Fruit fly (Drosophila melanogaster) whole organism, pupa: ENCODE results near the gene Rab23.
A peak's percentile ranks its signal among the peaks of the same experiment; 100 is the strongest.

ENCODE experiments used
- CG10348 ChIP-seq: fragments of 200-800 bp; sonication (Bioruptor generic); IDR thresholded peaks from 2 replicates; pipeline ENCODE4 v1.3.6; 2022; ENCODE audit warnings: missing biosample characterization, missing genetic modification characterization
- CG12605 ChIP-seq: fragments of 200-800 bp; sonication (Bioruptor generic); IDR thresholded peaks from 2 replicates; pipeline ENCODE4 v1.3.6; 2022; ENCODE audit warnings: missing biosample characterization, missing genetic modification characterization
- CG13204 ChIP-seq: fragments of 200-800 bp; sonication (Bioruptor generic); optimal IDR thresholded peaks from 2 replicates; lab custom pipeline; 2018; ENCODE audit warnings: missing biosample characterization, mild to moderate bottlenecking, missing genetic modification characterization, moderate library complexity
- CG14655 ChIP-seq: fragments of 200-800 bp; sonication (Bioruptor generic); optimal IDR thresholded peaks from 3 replicates; lab custom pipeline; 2017; ENCODE audit warnings: mild to moderate bottlenecking, missing biosample characterization, missing genetic modification reagents, missing genetic modification characterization
- CG15710 ChIP-seq: fragments of 200-800 bp; sonication (Bioruptor generic); optimal IDR thresholded peaks from 2 replicates; lab custom pipeline; 2018; ENCODE audit warnings: missing biosample characterization, mild to moderate bottlenecking, missing genetic modification characterization, moderate library complexity
- CG17806 ChIP-seq: fragments of 200-800 bp; sonication (Bioruptor generic); optimal IDR thresholded peaks from 2 replicates; lab custom pipeline; 2018; ENCODE audit warnings: missing biosample characterization, mild to moderate bottlenecking, missing genetic modification characterization, moderate library complexity
- CG32121 ChIP-seq: fragments of 200-800 bp; sonication (Bioruptor generic); IDR thresholded peaks from 2 replicates; pipeline ENCODE4 v1.3.6; 2022; ENCODE audit warnings: missing biosample characterization, missing genetic modification characterization
- CG34367 ChIP-seq: fragments of 200-800 bp; sonication (Bioruptor generic); optimal IDR thresholded peaks from 2 replicates; lab custom pipeline; 2018; ENCODE audit warnings: missing biosample characterization, mild to moderate bottlenecking, missing genetic modification characterization
- CG4496 ChIP-seq: fragments of 200-800 bp; sonication (Bioruptor generic); IDR thresholded peaks from 3 replicates; pipeline ENCODE4 v1.3.6; 2022; ENCODE audit warnings: missing biosample characterization, missing genetic modification characterization
- CG8159 ChIP-seq: fragments of 200-800 bp; sonication (Bioruptor generic); optimal IDR thresholded peaks from 3 replicates; lab custom pipeline; 2018; ENCODE audit warnings: missing biosample characterization, mild to moderate bottlenecking, missing genetic modification characterization, moderate library complexity
- CG8301 ChIP-seq: fragments of 200-800 bp; sonication (Bioruptor generic); optimal IDR thresholded peaks from 2 replicates; lab custom pipeline; 2018; ENCODE audit warnings: missing biosample characterization, mild to moderate bottlenecking, missing genetic modification characterization
- CG9948 ChIP-seq: fragments of 200-800 bp; sonication (Bioruptor generic); optimal IDR thresholded peaks from 2 replicates; lab custom pipeline; 2018; ENCODE audit warnings: missing biosample characterization, mild to moderate bottlenecking, missing genetic modification characterization, moderate library complexity
- D1 ChIP-seq: fragments of 200-800 bp; sonication (Bioruptor generic); optimal IDR thresholded peaks from 2 replicates; lab custom pipeline; 2018; ENCODE audit warnings: missing biosample characterization, mild to moderate bottlenecking, missing genetic modification characterization, moderate library complexity
- EcR ChIP-seq: fragments of 200-800 bp; sonication (Bioruptor generic); optimal IDR thresholded peaks from 3 replicates; lab custom pipeline; 2019; ENCODE audit warnings: missing biosample characterization, missing genetic modification characterization, mild to moderate bottlenecking, moderate library complexity, missing genetic modification reagents
- Ets98B ChIP-seq: fragments of 200-800 bp; sonication (Bioruptor generic); IDR thresholded peaks from 2 replicates; pipeline ENCODE4 v1.3.6; 2022; ENCODE audit warnings: missing biosample characterization, missing genetic modification characterization
- Pif1A ChIP-seq: fragments of 200-800 bp; sonication (Bioruptor generic); optimal IDR thresholded peaks from 3 replicates; lab custom pipeline; 2016; ENCODE audit warnings: missing biosample characterization, missing genetic modification characterization
- Pif1B ChIP-seq: fragments of 200-800 bp; sonication (Bioruptor generic); optimal IDR thresholded peaks from 3 replicates; lab custom pipeline; 2016; ENCODE audit warnings: missing biosample characterization, missing genetic modification characterization
- Snoo ChIP-seq: fragments of 200-800 bp; sonication (Bioruptor generic); optimal IDR thresholded peaks from 3 replicates; lab custom pipeline; 2017; ENCODE audit warnings: missing biosample characterization, mild to moderate bottlenecking, missing genetic modification characterization, inconsistent platforms
- fd96Ca ChIP-seq: fragments of 200-800 bp; sonication (Bioruptor generic); IDR thresholded peaks from 3 replicates; pipeline ENCODE4 v1.3.6; 2022; ENCODE audit warnings: missing biosample characterization, missing genetic modification characterization
- gl ChIP-seq: fragments of 200-800 bp; sonication (Bioruptor generic); optimal IDR thresholded peaks from 2 replicates; lab custom pipeline; 2018; ENCODE audit warnings: missing biosample characterization, mild to moderate bottlenecking, missing genetic modification characterization
- rn ChIP-seq: fragments of 200-800 bp; sonication (Bioruptor generic); IDR thresholded peaks from 2 replicates; pipeline ENCODE4 v1.3.6; 2022; ENCODE audit warnings: missing biosample characterization, missing genetic modification characterization

Rab23 gene

DNA sequence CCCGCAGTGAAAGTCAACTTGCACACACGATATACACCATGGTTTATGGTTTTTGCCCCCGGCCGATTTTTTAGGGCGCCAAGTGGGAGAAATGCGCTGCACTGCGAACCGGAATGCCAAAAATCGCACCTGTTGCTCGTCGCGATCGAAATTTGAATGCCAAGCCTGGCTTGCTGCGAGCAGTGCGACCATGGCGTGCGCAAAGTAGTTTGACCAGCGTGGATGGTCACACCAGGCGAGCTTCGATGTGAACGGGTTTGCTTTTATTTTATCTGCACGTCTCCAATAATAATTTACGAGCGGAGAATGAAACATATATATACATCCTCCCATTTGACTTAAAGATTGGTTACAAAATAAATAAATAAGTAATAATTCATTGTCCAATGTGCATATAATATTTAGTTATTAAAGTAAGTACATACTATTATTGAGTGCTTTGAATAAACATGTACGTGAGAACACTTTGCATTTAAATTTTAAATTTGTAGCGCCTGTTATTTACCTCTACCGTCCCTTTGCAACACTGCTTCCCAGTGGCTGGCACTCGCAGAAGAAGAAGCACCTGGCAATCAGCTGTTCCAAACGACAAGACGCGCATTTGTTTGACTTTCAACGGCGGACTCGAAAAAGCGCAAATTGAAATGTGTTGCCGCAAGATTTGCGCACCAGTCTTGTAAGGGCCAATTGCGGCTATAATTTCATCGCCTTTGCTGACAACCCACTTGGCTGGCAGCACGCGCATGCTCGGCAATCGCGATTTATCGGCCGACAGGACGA lies at the start of gene Rab23, which contains the start of gene plx:
Gene Rab23, minus strand, starts transcription at position 166 of the 780 bp plus-strand sequence.
Gene plx, plus strand, starts transcription at position 587 of the 780 bp plus-strand sequence.
- TF ChIP-seq Ets98B (GFP tag; lab: Robert Waterston, UW) (peak; percentile 5; the same call in 1 of the 2 replicates), CG34367 (tag; lab: Kevin White, UChicago) (no peak)

DNA sequence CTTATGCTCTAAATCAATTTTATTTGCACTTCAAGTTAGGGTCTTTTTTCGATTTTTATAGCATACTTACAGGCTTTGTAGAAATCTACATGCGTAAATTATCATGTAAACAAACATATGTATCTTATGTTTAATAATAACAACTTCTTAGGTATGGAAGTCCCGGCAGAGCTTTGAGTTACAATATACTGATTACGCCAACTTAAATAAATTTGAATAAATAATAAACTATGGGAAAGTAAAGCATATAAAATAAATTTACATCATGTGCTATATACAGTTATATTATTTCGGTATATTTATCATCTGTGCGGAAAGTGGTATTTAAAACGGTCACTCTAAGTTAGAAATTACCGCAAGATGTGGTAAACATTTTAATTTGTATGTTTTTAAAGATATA lies 47.9 kb upstream of the Rab23 start, which contains the start of gene CG1239:
Gene CG1239, plus strand, starts transcription at position 333 of the 400 bp plus-strand sequence.
- no peak for TF ChIP-seq CG12605 (GFP tag; lab: Robert Waterston, UW)
- no peak for TF ChIP-seq Ets98B (GFP tag; lab: Robert Waterston, UW)
- TF ChIP-seq fd96Ca (GFP tag; lab: Robert Waterston, UW), result no peak
- no peak for TF ChIP-seq CG4496 (GFP tag; lab: Robert Waterston, UW)

DNA sequence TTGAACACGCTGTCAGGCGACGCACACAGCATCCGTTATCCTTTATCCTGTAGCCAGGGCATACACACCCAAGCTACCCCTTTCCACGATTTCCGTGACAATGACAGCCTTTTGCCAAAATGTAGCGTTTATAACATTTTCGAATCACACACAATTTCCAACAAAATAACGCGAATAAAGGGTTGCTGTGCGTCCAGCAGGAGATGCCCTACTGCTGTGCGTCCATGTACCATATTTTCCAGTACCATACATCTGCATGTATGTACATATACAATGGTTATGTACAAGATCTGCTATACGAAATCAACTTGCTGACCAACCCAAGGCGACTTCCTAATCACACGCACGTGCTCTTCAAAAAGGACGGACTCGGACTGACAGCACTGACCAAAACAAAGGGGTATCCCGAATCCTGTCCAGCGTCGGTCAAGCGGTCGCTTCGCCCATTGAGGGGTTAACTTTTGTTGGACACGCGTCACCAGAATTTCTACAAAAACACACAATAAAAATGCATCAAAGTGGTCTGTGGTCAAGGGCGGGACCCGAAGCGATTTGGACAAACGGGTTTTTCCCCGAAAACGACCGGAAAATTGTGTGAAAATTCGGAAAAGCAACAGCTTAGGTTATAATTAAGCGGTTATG lies 42.6 kb upstream of the Rab23 start:
- no peak for TF ChIP-seq CG4496 (GFP tag; lab: Robert Waterston, UW)
- TF ChIP-seq CG9948 (tag; lab: Kevin White, UChicago), result no peak
- no peak for TF ChIP-seq Pif1B
- no peak for TF ChIP-seq CG8301 (tag; lab: Kevin White, UChicago)
- TF ChIP-seq fd96Ca (GFP tag; lab: Robert Waterston, UW), result no peak
- no peak for TF ChIP-seq CG17806 (tag; lab: Kevin White, UChicago)
- TF ChIP-seq CG10348 (GFP tag; lab: Robert Waterston, UW), result no peak
- TF ChIP-seq CG34367 (tag; lab: Kevin White, UChicago), result no peak
- TF ChIP-seq CG8159 (tag; lab: Kevin White, UChicago), result no peak
- TF ChIP-seq Pif1A (GFP tag; lab: Kevin White, UChicago), result no peak
- no peak for TF ChIP-seq CG12605 (GFP tag; lab: Robert Waterston, UW)
- TF ChIP-seq Snoo (tag; lab: Kevin White, UChicago), result no peak
- no peak for TF ChIP-seq CG14655
- no peak for TF ChIP-seq CG15710 (tag; lab: Kevin White, UChicago)
- TF ChIP-seq gl (tag; lab: Kevin White, UChicago), result no peak
- TF ChIP-seq EcR (GFP tag; lab: Kevin White, UChicago), result no peak
- no peak for TF ChIP-seq Ets98B (GFP tag; lab: Robert Waterston, UW)
- TF ChIP-seq, all 21 proteins: peak for 0

DNA sequence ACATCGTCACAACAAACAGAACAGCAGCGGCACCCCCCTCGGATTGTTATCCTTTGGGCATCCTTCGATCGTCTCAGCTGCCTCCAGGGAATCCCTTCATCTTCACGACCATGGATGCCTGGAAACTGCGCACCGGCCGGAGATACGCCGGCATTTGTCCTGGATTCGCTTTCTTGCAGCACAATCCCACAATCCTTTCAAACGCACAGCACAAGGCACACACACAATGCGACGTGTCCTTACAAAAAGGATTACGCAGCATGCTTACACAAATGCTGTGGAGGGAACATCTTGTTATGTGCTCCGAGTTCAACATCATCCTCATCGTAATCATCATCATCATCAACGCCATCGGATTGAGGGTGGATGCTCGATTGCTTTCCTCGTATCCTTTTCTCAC lies 37.9 kb upstream of the Rab23 start:
- TF ChIP-seq fd96Ca (GFP tag; lab: Robert Waterston, UW) (no peak), rn (GFP tag; lab: Robert Waterston, UW) (no peak), CG8159 (tag; lab: Kevin White, UChicago) (no peak), CG14655 (no peak), Snoo (tag; lab: Kevin White, UChicago) (no peak), Pif1A (GFP tag; lab: Kevin White, UChicago) (no peak), CG34367 (tag; lab: Kevin White, UChicago) (no peak), CG10348 (GFP tag; lab: Robert Waterston, UW) (no peak), gl (tag; lab: Kevin White, UChicago) (no peak), Pif1B (no peak), CG13204 (no peak), CG12605 (GFP tag; lab: Robert Waterston, UW) (no peak)

DNA sequence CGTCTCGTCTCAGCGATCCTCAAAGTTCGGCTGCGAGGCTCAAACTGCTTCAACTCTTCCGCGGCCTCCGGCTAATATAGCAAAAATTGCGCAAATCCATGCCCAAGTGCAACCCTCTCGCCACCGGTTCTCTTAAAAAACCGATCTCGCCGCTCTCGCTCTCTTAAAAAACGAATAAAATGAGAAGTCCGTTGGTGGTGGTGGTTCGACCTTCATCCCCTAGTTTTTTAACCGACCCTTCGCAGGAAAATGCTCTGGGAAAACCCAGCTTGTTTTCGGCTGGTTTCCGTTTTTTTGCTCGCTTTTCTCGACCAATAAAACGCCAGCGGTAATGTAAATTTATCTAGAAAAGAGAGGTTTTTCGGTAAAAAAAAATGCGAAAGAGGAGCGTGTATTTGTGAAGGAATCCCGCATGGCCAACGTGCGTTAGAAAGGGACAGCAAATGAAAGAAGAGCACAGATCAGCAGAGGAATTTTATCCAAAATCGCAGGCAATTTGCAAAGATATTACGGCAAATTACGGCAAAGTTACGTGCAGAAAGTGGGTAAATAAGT lies 31.6 kb upstream of the Rab23 start, which contains the start of gene cas:
Gene cas, minus strand, starts transcription at position 51 of the 555 bp plus-strand sequence.
- no peak for TF ChIP-seq CG12605 (GFP tag; lab: Robert Waterston, UW)
- no peak for TF ChIP-seq CG9948 (tag; lab: Kevin White, UChicago)
- TF ChIP-seq CG8159 (tag; lab: Kevin White, UChicago), result no peak
- TF ChIP-seq CG17806 (tag; lab: Kevin White, UChicago), result no peak
- no peak for TF ChIP-seq rn (GFP tag; lab: Robert Waterston, UW)
- TF ChIP-seq CG4496 (GFP tag; lab: Robert Waterston, UW), result no peak
- no peak for TF ChIP-seq EcR (GFP tag; lab: Kevin White, UChicago)
- TF ChIP-seq fd96Ca (GFP tag; lab: Robert Waterston, UW), result no peak
- TF ChIP-seq CG10348 (GFP tag; lab: Robert Waterston, UW), result no peak

DNA sequence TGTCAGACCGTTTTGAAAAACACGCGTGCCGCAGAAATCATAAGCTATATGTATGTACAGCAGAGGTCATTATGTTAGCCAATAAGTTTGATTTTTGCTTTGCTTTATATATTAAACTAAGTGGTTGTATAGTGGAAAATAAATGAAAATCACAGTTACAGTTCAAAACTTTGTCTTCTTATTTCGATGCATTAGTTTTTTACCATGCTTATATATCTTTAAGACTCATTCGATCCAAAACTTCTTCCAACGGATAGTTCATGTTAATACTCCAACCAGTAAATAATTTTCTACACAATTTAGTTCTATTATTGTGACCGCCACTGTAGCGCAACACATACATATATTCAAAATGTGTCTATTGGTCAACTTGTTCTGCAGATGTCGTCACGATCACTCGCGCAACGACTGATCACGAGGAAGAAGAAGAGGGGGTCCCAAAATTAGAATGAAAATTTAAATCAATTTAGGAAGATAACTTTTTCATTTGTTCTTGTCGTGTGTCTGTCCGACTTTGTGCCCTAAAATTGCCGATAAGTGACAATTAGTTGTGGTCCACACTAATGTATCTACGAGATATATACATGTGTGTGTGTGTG lies 20.3 kb upstream of the Rab23 start:
- no peak for TF ChIP-seq gl (tag; lab: Kevin White, UChicago)
- TF ChIP-seq CG17806 (tag; lab: Kevin White, UChicago), result no peak
- TF ChIP-seq fd96Ca (GFP tag; lab: Robert Waterston, UW), result no peak
- no peak for TF ChIP-seq D1
- TF ChIP-seq CG12605 (GFP tag; lab: Robert Waterston, UW), result no peak
- peak; percentile 58 for TF ChIP-seq CG8159 (tag; lab: Kevin White, UChicago)
- TF ChIP-seq Snoo (tag; lab: Kevin White, UChicago), result no peak
- TF ChIP-seq CG9948 (tag; lab: Kevin White, UChicago), result no peak
- TF ChIP-seq CG13204, result no peak
- peak; percentile 71 for TF ChIP-seq CG14655
- no peak for TF ChIP-seq rn (GFP tag; lab: Robert Waterston, UW)
- TF ChIP-seq EcR (GFP tag; lab: Kevin White, UChicago), result no peak
- peak; percentile 57; the same call in 2 of the 3 replicates for TF ChIP-seq CG4496 (GFP tag; lab: Robert Waterston, UW)
- no peak for TF ChIP-seq CG10348 (GFP tag; lab: Robert Waterston, UW)
- no peak for TF ChIP-seq CG15710 (tag; lab: Kevin White, UChicago)
- TF ChIP-seq Pif1A (GFP tag; lab: Kevin White, UChicago), result peak; percentile 38
- 0 out of 2 replicates have a peak, but pooled peaks have one; percentile 8 for TF ChIP-seq CG32121 (GFP tag; lab: Robert Waterston, UW)
- TF ChIP-seq Pif1B, result no peak
- no peak for TF ChIP-seq CG8301 (tag; lab: Kevin White, UChicago)
- peak; percentile 23 for TF ChIP-seq CG34367 (tag; lab: Kevin White, UChicago)
- TF ChIP-seq Ets98B (GFP tag; lab: Robert Waterston, UW), result peak; percentile 25; the same call in 1 of the 2 replicates
